Worm (Caenorhabditis elegans): ENCODE data around the gene kel-10.

Gene kel-10

DNA sequence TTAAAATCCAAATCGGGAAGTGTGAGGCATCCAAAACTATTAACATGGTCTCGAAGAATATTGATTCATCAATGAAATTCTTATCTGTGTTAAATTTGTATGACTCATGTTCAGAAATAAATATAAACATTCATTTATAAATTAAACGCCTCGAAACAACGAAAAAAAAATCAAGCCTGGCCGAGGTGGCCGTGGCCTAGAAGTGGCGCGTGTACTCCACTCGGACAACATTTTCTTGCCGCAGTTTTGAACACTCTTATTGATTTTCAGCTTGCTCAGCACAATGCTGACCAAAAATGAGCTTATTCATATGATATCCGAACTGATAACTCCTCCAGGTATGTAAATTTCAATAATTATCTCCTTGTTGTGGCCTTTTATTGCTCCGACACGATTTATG lies 37.1 kb downstream of the kel-10 start, which contains the start of gene ekl-6 (continued):
- TF ChIP-seq nhr-232 (tag; optimal IDR thresholded peaks at IDR 0.05) (no peak), ceh-34 (tag; optimal IDR thresholded peaks at IDR 0.05) (no peak), ceh-18 (tag; optimal IDR thresholded peaks at IDR 0.05) (no peak), pag-3 (tag; optimal IDR thresholded peaks at IDR 0.05; ENCODE audit: borderline replicate concordance) (no peak), ztf-16 (tag; optimal IDR thresholded peaks at IDR 0.05) (no peak), ttx-3 (tag; optimal IDR thresholded peaks at IDR 0.05) (no peak), dmd-4 (tag; optimal IDR thresholded peaks at IDR 0.05; ENCODE audit: borderline replicate concordance) (no peak), nfya-1 (tag; optimal IDR thresholded peaks at IDR 0.05) (no peak), sox-4 (tag; optimal IDR thresholded peaks at IDR 0.05) (no peak), ceh-19 (GFP tag; optimal IDR thresholded peaks at IDR 0.05) (no peak), mec-3 (tag; optimal IDR thresholded peaks at IDR 0.05; ENCODE audit: borderline replicate concordance) (peak; percentile 35), ceh-22 (tag; optimal IDR thresholded peaks at IDR 0.05) (no peak), ceh-24 (tag; optimal IDR thresholded peaks at IDR 0.05) (no peak), ceh-9 (tag; optimal IDR thresholded peaks at IDR 0.05) (no peak), npax-4 (tag; optimal IDR thresholded peaks at IDR 0.05) (no peak), fkh-6 (tag; optimal IDR thresholded peaks at IDR 0.05) (no peak), fax-1 (tag; optimal IDR thresholded peaks at IDR 0.05) (peak; percentile 11), pat-9 (tag; optimal IDR thresholded peaks at IDR 0.05) (no peak), pros-1 (tag; optimal IDR thresholded peaks at IDR 0.05) (no peak), ceh-2 (tag; optimal IDR thresholded peaks at IDR 0.05) (peak; percentile 90), ets-4 (tag; optimal IDR thresholded peaks at IDR 0.05) (peak; percentile 74), tbx-7 (tag; optimal IDR thresholded peaks at IDR 0.05) (peak; percentile 83), ama-1 (optimal IDR thresholded peaks at IDR 0.05) (no peak), hlh-13 (GFP tag; optimal IDR thresholded peaks at IDR 0.05) (no peak), C08G9.2 (tag; optimal IDR thresholded peaks at IDR 0.05) (peak; percentile 84), unc-55 (GFP tag; optimal IDR thresholded peaks at IDR 0.05) (no peak), ceh-48 (tag; optimal IDR thresholded peaks at IDR 0.05) (peak; percentile 42), pha-2 (tag; optimal IDR thresholded peaks at IDR 0.05) (no peak), pax-1 (tag; optimal IDR thresholded peaks at IDR 0.05) (no peak), pha-4 (tag; optimal IDR thresholded peaks at IDR 0.05) (no peak), tbx-2 (tag; optimal IDR thresholded peaks at IDR 0.05) (peak; percentile 86), rnt-1 (tag; optimal IDR thresholded peaks at IDR 0.05) (peak; percentile 15), fkh-10 (GFP tag; optimal IDR thresholded peaks at IDR 0.05) (no peak), madf-2 (tag; optimal IDR thresholded peaks at IDR 0.05) (no peak), K02D7.2 (tag; optimal IDR thresholded peaks at IDR 0.05) (no peak)

DNA sequence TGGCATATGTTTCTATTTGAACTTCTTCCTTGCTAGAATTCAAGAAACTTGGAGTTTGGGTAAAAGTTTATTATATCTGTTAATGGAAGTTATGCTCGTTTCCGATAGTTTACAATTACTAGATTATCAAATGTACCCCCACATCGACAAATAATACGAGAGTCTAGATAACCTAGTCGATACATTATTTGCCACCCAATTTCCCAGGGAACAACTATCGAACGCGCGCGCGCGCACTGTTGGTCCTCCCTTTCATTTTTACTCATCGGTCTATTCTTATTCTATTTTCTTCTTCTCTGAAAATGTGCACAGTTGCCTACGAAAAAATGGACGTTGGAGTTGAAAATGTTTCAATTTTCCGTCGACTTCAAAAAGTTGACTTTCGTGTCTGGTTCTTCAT lies 40.7 kb downstream of the kel-10 start, which contains the start of gene T16G12.13:
Gene T16G12.13, plus strand, starts transcription at position 293 of the 400 bp plus-strand sequence.
- TF ChIP-seq fax-1 (tag; optimal IDR thresholded peaks at IDR 0.05) (no peak), pat-9 (tag; optimal IDR thresholded peaks at IDR 0.05) (no peak), ceh-45 (GFP tag; IDR thresholded peaks at IDR 0.05) (no peak), sox-2 (GFP tag; IDR thresholded peaks at IDR 0.05) (no peak), C38D4.7 (GFP tag; optimal IDR thresholded peaks at IDR 0.05) (no peak)

DNA sequence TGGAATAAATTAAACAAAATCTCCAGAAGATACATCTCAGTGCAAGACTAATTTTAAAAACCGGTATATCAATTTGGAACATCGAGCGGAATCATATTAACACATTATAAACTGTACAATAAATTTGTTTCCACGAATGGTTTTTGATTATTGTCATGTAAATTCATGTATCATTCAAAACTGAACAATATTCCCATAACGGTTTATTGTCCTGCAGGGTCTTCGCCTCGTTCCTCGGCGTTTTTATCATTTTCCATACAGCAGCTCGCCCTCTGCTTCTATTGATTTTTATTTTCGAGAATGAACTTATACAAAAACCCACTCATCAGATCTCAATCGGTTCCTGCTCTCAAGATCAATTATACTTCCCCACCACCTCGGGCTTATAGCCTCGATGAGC lies 42.2 kb downstream of the kel-10 start, which contains the start of gene T16G12.8:
Gene T16G12.8, plus strand, starts transcription at position 301 of the 400 bp plus-strand sequence.
- TF ChIP-seq ceh-31 (tag; optimal IDR thresholded peaks at IDR 0.05) (no peak), hlh-6 (tag; optimal IDR thresholded peaks at IDR 0.05) (no peak), sdc-2 (tag; optimal IDR thresholded peaks at IDR 0.05) (no peak), K02D7.2 (tag; optimal IDR thresholded peaks at IDR 0.05) (no peak), pqm-1 (tag; optimal IDR thresholded peaks at IDR 0.05) (no peak), ceh-48 (tag; optimal IDR thresholded peaks at IDR 0.05) (no peak), hlh-8 (tag; optimal IDR thresholded peaks at IDR 0.05) (no peak), Y22D7AL.16 (tag; optimal IDR thresholded peaks at IDR 0.05) (no peak), npax-4 (tag; optimal IDR thresholded peaks at IDR 0.05) (no peak), unc-55 (GFP tag; optimal IDR thresholded peaks at IDR 0.05) (no peak), unc-3 (GFP tag; conservative IDR thresholded peaks at IDR 0.05) (no peak), unc-3 (tag; optimal IDR thresholded peaks at IDR 0.05) (no peak), nfya-1 (tag; optimal IDR thresholded peaks at IDR 0.05) (no peak), pag-3 (tag; optimal IDR thresholded peaks at IDR 0.05; ENCODE audit: borderline replicate concordance) (no peak), ttx-3 (tag; optimal IDR thresholded peaks at IDR 0.05) (no peak), dmd-4 (tag; optimal IDR thresholded peaks at IDR 0.05; ENCODE audit: borderline replicate concordance) (no peak), ets-4 (tag; optimal IDR thresholded peaks at IDR 0.05) (no peak), dve-1 (tag; optimal IDR thresholded peaks at IDR 0.05) (no peak), unc-86 (tag; optimal IDR thresholded peaks at IDR 0.05) (no peak), T23F11.4 (GFP tag; optimal IDR thresholded peaks at IDR 0.05) (no peak), eyg-1 (tag; optimal IDR thresholded peaks at IDR 0.05) (no peak)
